In genomic region chrII:9264689-9265278, ce11 we compare ENCODE assay signal across 3 worm cellular contexts.
A peak's percentile ranks its signal among the peaks of the same experiment; 100 is the strongest.
TF ChIP-seq lines count a peak whose summit lies in the region.

No protein-coding gene starts in this region.

TF ChIP-seq in whole organism, L1 larva, 84 proteins besides CTCF, POLR2A, EP300 and RAD21 (continued from another document):
- no peak for TF ChIP-seq lir-3 (tag; optimal IDR thresholded peaks at IDR 0.05; lab: Kevin White, UChicago; ENCODE audit: poor library complexity)
- TF ChIP-seq snu-23 (GFP tag; optimal IDR thresholded peaks at IDR 0.05; lab: Kevin White, UChicago) = peak; percentile 51
- peak; percentile 9 for TF ChIP-seq nhr-20 (tag; optimal IDR thresholded peaks at IDR 0.05; lab: Kevin White, UChicago)
- no peak for TF ChIP-seq xbp-1 (tag; optimal IDR thresholded peaks at IDR 0.05; lab: Kevin White, UChicago)
- peak; percentile 17 for TF ChIP-seq irx-1 (tag; optimal IDR thresholded peaks at IDR 0.05; lab: Kevin White, UChicago)
- peak in 1 of 2 experiments; percentile 46 for TF ChIP-seq lsy-2 (tag; optimal IDR thresholded peaks at IDR 0.05; lab: Kevin White, UChicago)
- TF ChIP-seq ama-1 (optimal IDR thresholded peaks at IDR 0.05; lab: Kevin White, UChicago) = no peak
- TF ChIP-seq dsc-1 (tag; optimal IDR thresholded peaks at IDR 0.05; lab: Kevin White, UChicago) = peak; percentile 94
- no peak for TF ChIP-seq mdl-1 (tag; optimal IDR thresholded peaks at IDR 0.05; lab: Kevin White, UChicago)
- peak; percentile 20 for TF ChIP-seq unc-130 (tag; optimal IDR thresholded peaks at IDR 0.05; lab: Kevin White, UChicago)
- peak; percentile 84 for TF ChIP-seq lin-14 (GFP tag; optimal IDR thresholded peaks at IDR 0.05; lab: Kevin White, UChicago)
- TF ChIP-seq tbx-2 (tag; optimal IDR thresholded peaks at IDR 0.05; lab: Kevin White, UChicago) = peak; percentile 50
- peak; percentile 45 for TF ChIP-seq swsn-7 (tag; optimal IDR thresholded peaks at IDR 0.05; lab: Kevin White, UChicago)
- TF ChIP-seq rnt-1 (tag; optimal IDR thresholded peaks at IDR 0.05; lab: Kevin White, UChicago) = peak; percentile 62
- TF ChIP-seq aha-1 (tag; optimal IDR thresholded peaks at IDR 0.05; lab: Kevin White, UChicago) = no peak
- TF ChIP-seq fkh-4 (tag; optimal IDR thresholded peaks at IDR 0.05; lab: Kevin White, UChicago; ENCODE audit: borderline replicate concordance) = peak; percentile 70

TF ChIP-seq in whole organism, L2 larva, 48 proteins besides CTCF, POLR2A, EP300 and RAD21 (continued from another document):
- TF ChIP-seq nhr-11 (tag; optimal IDR thresholded peaks at IDR 0.05; lab: Kevin White, UChicago) (no peak), crh-2 (tag; optimal IDR thresholded peaks at IDR 0.05; lab: Kevin White, UChicago) (peak; percentile 52), ztf-4 (tag; optimal IDR thresholded peaks at IDR 0.05; lab: Kevin White, UChicago) (no peak), skn-1 (tag; optimal IDR thresholded peaks at IDR 0.05; lab: Kevin White, UChicago) (no peak), elt-1 (tag; optimal IDR thresholded peaks at IDR 0.05; lab: Kevin White, UChicago) (no peak), zag-1 (tag; optimal IDR thresholded peaks at IDR 0.05; lab: Kevin White, UChicago) (peak; percentile 72), ceh-82 (tag; optimal IDR thresholded peaks at IDR 0.05; lab: Kevin White, UChicago) (no peak), mbf-1 (tag; optimal IDR thresholded peaks at IDR 0.05; lab: Kevin White, UChicago) (no peak), nhr-6 (tag; optimal IDR thresholded peaks at IDR 0.05; lab: Kevin White, UChicago) (no peak), mab-5 (tag; optimal IDR thresholded peaks at IDR 0.05; lab: Kevin White, UChicago) (peak; percentile 83), dmd-4 (tag; optimal IDR thresholded peaks at IDR 0.05; lab: Kevin White, UChicago) (no peak), alr-1 (tag; optimal IDR thresholded peaks at IDR 0.05; lab: Kevin White, UChicago) (no peak), peb-1 (tag; optimal IDR thresholded peaks at IDR 0.05; lab: Kevin White, UChicago) (no peak), nhr-129 (tag; optimal IDR thresholded peaks at IDR 0.05; lab: Kevin White, UChicago) (peak; percentile 64), unc-55 (GFP tag; optimal IDR thresholded peaks at IDR 0.05; lab: Kevin White, UChicago) (peak; percentile 54), lsy-2 (tag; optimal IDR thresholded peaks at IDR 0.05; lab: Kevin White, UChicago) (peak in 1 of 2 experiments; percentile 51)

TF ChIP-seq in whole organism, L4 larva, 104 proteins besides CTCF, POLR2A, EP300 and RAD21 (continued from another document):
- TF ChIP-seq Y5F2A.4 (GFP tag; optimal IDR thresholded peaks at IDR 0.05; lab: Kevin White, UChicago) = no peak
- TF ChIP-seq fos-1 (tag; optimal IDR thresholded peaks at IDR 0.05; lab: Kevin White, UChicago) = no peak
- no peak for TF ChIP-seq arid-1 (GFP tag; conservative IDR thresholded peaks at IDR 0.05; lab: Robert Waterston, UW)
- no peak for TF ChIP-seq daf-19 (GFP tag; conservative IDR thresholded peaks at IDR 0.05; lab: Robert Waterston, UW)
- no peak for TF ChIP-seq lin-29 (GFP tag; IDR thresholded peaks at IDR 0.05; lab: Robert Waterston, UW)
- TF ChIP-seq pha-4 (GFP tag; IDR thresholded peaks at IDR 0.05; lab: Robert Waterston, UW) = no peak
- no peak for TF ChIP-seq pha-4 (tag; optimal IDR thresholded peaks at IDR 0.05; lab: Kevin White, UChicago)
- no peak for TF ChIP-seq R02D3.7 (tag; optimal IDR thresholded peaks at IDR 0.05; lab: Kevin White, UChicago)
- no peak for TF ChIP-seq lir-3 (tag; optimal IDR thresholded peaks at IDR 0.05; lab: Kevin White, UChicago)
- TF ChIP-seq dve-1 (tag; optimal IDR thresholded peaks at IDR 0.05; lab: Kevin White, UChicago; ENCODE audit: insufficient read depth) = no peak
- TF ChIP-seq ceh-62 (tag; optimal IDR thresholded peaks at IDR 0.05; lab: Kevin White, UChicago) = no peak
- TF ChIP-seq unc-39 (tag; optimal IDR thresholded peaks at IDR 0.05; lab: Kevin White, UChicago) = no peak
- no peak for TF ChIP-seq Y75B8A.6 (GFP tag; IDR thresholded peaks at IDR 0.05; lab: Robert Waterston, UW)
- TF ChIP-seq ZK337.2 (GFP tag; IDR thresholded peaks at IDR 0.05; lab: Robert Waterston, UW) = no peak
- TF ChIP-seq php-3 (GFP tag; IDR thresholded peaks at IDR 0.05; lab: Robert Waterston, UW) = no peak
- TF ChIP-seq ceh-28 (tag; optimal IDR thresholded peaks at IDR 0.05; lab: Kevin White, UChicago) = no peak
- no peak for TF ChIP-seq zfp-2 (tag; optimal IDR thresholded peaks at IDR 0.05; lab: Kevin White, UChicago)
- no peak for TF ChIP-seq unc-130 (GFP tag; optimal IDR thresholded peaks at IDR 0.05; lab: Kevin White, UChicago)
- no peak for TF ChIP-seq daf-8 (GFP tag; IDR thresholded peaks at IDR 0.05; lab: Robert Waterston, UW)
- TF ChIP-seq nhr-48 (tag; optimal IDR thresholded peaks at IDR 0.05; lab: Kevin White, UChicago) = no peak
- no peak for TF ChIP-seq F26F4.8 (GFP tag; conservative IDR thresholded peaks at IDR 0.05; lab: Robert Waterston, UW)
- TF ChIP-seq pqm-1 (tag; optimal IDR thresholded peaks at IDR 0.05; lab: Kevin White, UChicago) = no peak
- no peak for TF ChIP-seq nhr-28 (tag; optimal IDR thresholded peaks at IDR 0.05; lab: Kevin White, UChicago)
- TF ChIP-seq snpc-1.2 (GFP tag; IDR thresholded peaks at IDR 0.05; lab: Robert Waterston, UW) = no peak
- TF ChIP-seq aha-1 (tag; lab: Kevin White, UChicago) = peak; percentile 96
- no peak for TF ChIP-seq nhr-77 (tag; optimal IDR thresholded peaks at IDR 0.05; lab: Kevin White, UChicago)
- peak; percentile 1 for TF ChIP-seq hlh-30 (tag; optimal IDR thresholded peaks at IDR 0.05; lab: Kevin White, UChicago; ENCODE audit: insufficient read depth)
- TF ChIP-seq dmd-9 (GFP tag; IDR thresholded peaks at IDR 0.05; lab: Robert Waterston, UW) = no peak
- no peak for TF ChIP-seq egl-27 (tag; optimal IDR thresholded peaks at IDR 0.05; lab: Kevin White, UChicago)
- TF ChIP-seq nhr-11 (tag; optimal IDR thresholded peaks at IDR 0.05; lab: Kevin White, UChicago) = peak; percentile 46
- TF ChIP-seq lin-13 (GFP tag; optimal IDR thresholded peaks at IDR 0.05; lab: Kevin White, UChicago) = no peak
- TF ChIP-seq nhr-41 (GFP tag; IDR thresholded peaks at IDR 0.05; lab: Robert Waterston, UW) = no peak
- TF ChIP-seq lin-1 (GFP tag; IDR thresholded peaks at IDR 0.05; lab: Robert Waterston, UW) = no peak
- TF ChIP-seq F37D6.2 (tag; optimal IDR thresholded peaks at IDR 0.05; lab: Kevin White, UChicago) = no peak
- TF ChIP-seq mep-1 (tag; optimal IDR thresholded peaks at IDR 0.05; lab: Kevin White, UChicago) = no peak
- TF ChIP-seq hif-1 (tag; optimal IDR thresholded peaks at IDR 0.05; lab: Kevin White, UChicago) = no peak
- peak; percentile 52; the same call in 1 of the 2 replicates for TF ChIP-seq egl-43 (GFP tag; IDR thresholded peaks at IDR 0.05; lab: Robert Waterston, UW)
- TF ChIP-seq cey-2 (tag; optimal IDR thresholded peaks at IDR 0.05; lab: Kevin White, UChicago; ENCODE audit: borderline replicate concordance, insufficient read depth) = no peak
- no peak for TF ChIP-seq daf-12 (tag; optimal IDR thresholded peaks at IDR 0.05; lab: Kevin White, UChicago)
- TF ChIP-seq nhr-6 (tag; optimal IDR thresholded peaks at IDR 0.05; lab: Kevin White, UChicago) = no peak
- TF ChIP-seq T26A8.4 (GFP tag; IDR thresholded peaks at IDR 0.05; lab: Robert Waterston, UW) = no peak
- TF ChIP-seq rbr-2 (tag; optimal IDR thresholded peaks at IDR 0.05; lab: Kevin White, UChicago) = peak; percentile 13
- TF ChIP-seq nhr-102 (tag; optimal IDR thresholded peaks at IDR 0.05; lab: Kevin White, UChicago) = no peak
- TF ChIP-seq zip-2 (tag; optimal IDR thresholded peaks at IDR 0.05; lab: Kevin White, UChicago) = no peak
- TF ChIP-seq zip-11 (GFP tag; IDR thresholded peaks at IDR 0.05; lab: Robert Waterston, UW) = no peak
- TF ChIP-seq sdz-12 (GFP tag; optimal IDR thresholded peaks at IDR 0.05; lab: Kevin White, UChicago) = no peak
- TF ChIP-seq dmd-8 (GFP tag; IDR thresholded peaks at IDR 0.05; lab: Robert Waterston, UW) = no peak
- no peak for TF ChIP-seq mdt-29 (GFP tag; IDR thresholded peaks at IDR 0.05; lab: Robert Waterston, UW)
- peak in 1 of 2 experiments; percentile 59 for TF ChIP-seq unc-62 (GFP tag; optimal IDR thresholded peaks at IDR 0.05 in 1 of 2; lab: Kevin White, UChicago)
- no peak for TF ChIP-seq unc-62 (tag; optimal IDR thresholded peaks at IDR 0.05; lab: Kevin White, UChicago)
- TF ChIP-seq F49E8.2 (tag; optimal IDR thresholded peaks at IDR 0.05; lab: Kevin White, UChicago; ENCODE audit: borderline replicate concordance) = no peak
- no peak for TF ChIP-seq dmd-6 (GFP tag; IDR thresholded peaks at IDR 0.05; lab: Robert Waterston, UW)
- no peak for TF ChIP-seq mxl-3 (GFP tag; optimal IDR thresholded peaks at IDR 0.05; lab: Kevin White, UChicago)
- TF ChIP-seq D1046.2 (GFP tag; IDR thresholded peaks at IDR 0.05; lab: Robert Waterston, UW) = no peak
- TF ChIP-seq madf-5 (GFP tag; IDR thresholded peaks at IDR 0.05; lab: Robert Waterston, UW) = no peak
- no peak for TF ChIP-seq ama-1 (optimal IDR thresholded peaks at IDR 0.05; lab: Kevin White, UChicago)
- TF ChIP-seq vab-7 (GFP tag; IDR thresholded peaks at IDR 0.05; lab: Robert Waterston, UW) = no peak
- no peak for TF ChIP-seq ceh-82 (tag; optimal IDR thresholded peaks at IDR 0.05; lab: Kevin White, UChicago)
- TF ChIP-seq attf-4 (tag; optimal IDR thresholded peaks at IDR 0.05; lab: Kevin White, UChicago) = no peak
- TF ChIP-seq ces-1 (GFP tag; optimal IDR thresholded peaks at IDR 0.05; lab: Kevin White, UChicago) = no peak
- peak in 1 of 2 experiments; percentile 15 for TF ChIP-seq mdl-1 (tag; optimal IDR thresholded peaks at IDR 0.05; lab: Kevin White, UChicago)
- no peak for TF ChIP-seq nhr-42 (GFP tag; IDR thresholded peaks at IDR 0.05; lab: Robert Waterston, UW)
- TF ChIP-seq tra-1 (GFP tag; IDR thresholded peaks at IDR 0.05; lab: Robert Waterston, UW) = no peak
- TF ChIP-seq spr-3 (GFP tag; optimal IDR thresholded peaks at IDR 0.05; lab: Kevin White, UChicago) = no peak
- TF ChIP-seq T20F7.1 (GFP tag; optimal IDR thresholded peaks at IDR 0.05; lab: Kevin White, UChicago) = no peak
- no peak for TF ChIP-seq spr-1 (tag; optimal IDR thresholded peaks at IDR 0.05; lab: Kevin White, UChicago)
- no peak for TF ChIP-seq madf-9 (GFP tag; conservative IDR thresholded peaks at IDR 0.05; lab: Robert Waterston, UW)
- no peak for TF ChIP-seq mxl-2 (GFP tag; conservative IDR thresholded peaks at IDR 0.05; lab: Robert Waterston, UW)
- TF ChIP-seq mes-2 (tag; optimal IDR thresholded peaks at IDR 0.05; lab: Kevin White, UChicago; ENCODE audit: poor library complexity, severe bottlenecking) = no peak
- TF ChIP-seq hlh-11 (tag; optimal IDR thresholded peaks at IDR 0.05; lab: Kevin White, UChicago) = peak; percentile 2
- no peak for TF ChIP-seq aly-2 (tag; optimal IDR thresholded peaks at IDR 0.05; lab: Kevin White, UChicago)
- no peak for TF ChIP-seq dpl-1 (GFP tag; optimal IDR thresholded peaks at IDR 0.05; lab: Kevin White, UChicago)
- TF ChIP-seq jun-1 (tag; optimal IDR thresholded peaks at IDR 0.05; lab: Kevin White, UChicago) = no peak
- TF ChIP-seq Y48G9A.11 (GFP tag; IDR thresholded peaks at IDR 0.05; lab: Robert Waterston, UW) = no peak
- TF ChIP-seq nhr-76 (tag; optimal IDR thresholded peaks at IDR 0.05; lab: Kevin White, UChicago) = no peak
- TF ChIP-seq nhr-10 (tag; optimal IDR thresholded peaks at IDR 0.05; lab: Kevin White, UChicago) = no peak
- no peak for TF ChIP-seq skn-1 (tag; optimal IDR thresholded peaks at IDR 0.05; lab: Kevin White, UChicago)
TF ChIP-seq in whole organism, L4 larva: peak in this region for 11.
